Worm (Caenorhabditis elegans) whole organism, late embryonic: ENCODE data around the gene T20F7.1.
"Not testable (repeated sequence)": the region's sequence is repeated elsewhere in the genome, so short reads cannot be mapped to it uniquely, and the experiment has no call there.

Experiments
- T23F11.4 ChIP-seq: fragments of 200-800 bp; sonication (Bioruptor generic); optimal IDR thresholded peaks from 2 replicates; lab custom pipeline; 2018; ENCODE audit warnings: mild to moderate bottlenecking, missing genetic modification characterization, missing compliant biosample characterization
- Y22D7AL.16 ChIP-seq: sonication (generic microtip); optimal IDR thresholded peaks from 2 replicates; lab custom pipeline; 2016; ENCODE audit warnings: missing genetic modification characterization, missing compliant biosample characterization
- ahr-1 ChIP-seq: sonication (generic microtip); optimal IDR thresholded peaks from 2 replicates; lab custom pipeline; 2016; ENCODE audit warnings: missing genetic modification characterization, missing compliant biosample characterization
- ceh-18 ChIP-seq: sonication (generic microtip); optimal IDR thresholded peaks from 2 replicates; lab custom pipeline; 2016; ENCODE audit warnings: missing genetic modification characterization, missing compliant biosample characterization
- ceh-19 ChIP-seq: fragments of 200-800 bp; sonication (Bioruptor generic); optimal IDR thresholded peaks from 2 replicates; lab custom pipeline; 2018; ENCODE audit warnings: mild to moderate bottlenecking, missing genetic modification characterization, missing compliant biosample characterization
- ceh-22 ChIP-seq: sonication (generic microtip); optimal IDR thresholded peaks from 2 replicates; lab custom pipeline; 2017; ENCODE audit warnings: missing biosample characterization, missing genetic modification characterization
- ceh-34 ChIP-seq: sonication (generic microtip); optimal IDR thresholded peaks from 2 replicates; lab custom pipeline; 2016; ENCODE audit warnings: mild to moderate bottlenecking, missing genetic modification characterization, missing compliant biosample characterization
- ceh-6 ChIP-seq: fragments of 200-800 bp; sonication (Bioruptor generic); optimal IDR thresholded peaks from 2 replicates; lab custom pipeline; 2018; ENCODE audit warnings: mild to moderate bottlenecking, missing genetic modification characterization, missing compliant biosample characterization
- ceh-9 ChIP-seq: sonication (generic microtip); optimal IDR thresholded peaks from 2 replicates; lab custom pipeline; 2016; ENCODE audit warnings: mild to moderate bottlenecking, missing genetic modification characterization, inconsistent platforms, missing compliant biosample characterization
- dmd-4 ChIP-seq: sonication (generic microtip); optimal IDR thresholded peaks from 2 replicates; lab custom pipeline; 2016; ENCODE audit warnings: borderline replicate concordance, missing genetic modification characterization, missing compliant biosample characterization
- elt-2 ChIP-seq: sonication (generic microtip); optimal IDR thresholded peaks from 2 replicates; lab custom pipeline; 2016; ENCODE audit warnings: missing genetic modification reagents, missing genetic modification characterization, missing compliant biosample characterization
- elt-4 ChIP-seq: sonication (generic microtip); optimal IDR thresholded peaks from 2 replicates; lab custom pipeline; 2016; ENCODE audit warnings: missing genetic modification characterization, missing compliant biosample characterization
- ets-4 ChIP-seq: sonication (generic microtip); optimal IDR thresholded peaks from 2 replicates; lab custom pipeline; 2016; ENCODE audit warnings: missing genetic modification characterization, missing compliant biosample characterization
- eyg-1 ChIP-seq: sonication (generic microtip); optimal IDR thresholded peaks from 2 replicates; lab custom pipeline; 2016; ENCODE audit warnings: missing genotype, missing genetic modification characterization, missing compliant biosample characterization
- fax-1 ChIP-seq: sonication (generic microtip); optimal IDR thresholded peaks from 2 replicates; lab custom pipeline; 2016; ENCODE audit warnings: missing genotype, missing genetic modification characterization, missing compliant biosample characterization
- hlh-15 ChIP-seq: sonication (generic microtip); optimal IDR thresholded peaks from 2 replicates; lab custom pipeline; 2016; ENCODE audit warnings: missing genetic modification characterization, missing compliant biosample characterization
- hlh-6 ChIP-seq: sonication (generic microtip); optimal IDR thresholded peaks from 2 replicates; lab custom pipeline; 2016; ENCODE audit warnings: missing genotype, missing genetic modification characterization, missing compliant biosample characterization
- lim-6 ChIP-seq: sonication (generic microtip); optimal IDR thresholded peaks from 2 replicates; lab custom pipeline; 2016; ENCODE audit warnings: missing genetic modification characterization, missing compliant biosample characterization
- nfya-1 ChIP-seq: sonication (generic microtip); optimal IDR thresholded peaks from 2 replicates; lab custom pipeline; 2017; ENCODE audit warnings: missing genetic modification characterization, mild to moderate bottlenecking, missing compliant biosample characterization, antibody characterized with exemption, moderate library complexity
- npax-4 ChIP-seq: sonication (generic microtip); optimal IDR thresholded peaks from 2 replicates; lab custom pipeline; 2016; ENCODE audit warnings: missing genetic modification characterization, missing compliant biosample characterization
- pag-3 ChIP-seq: sonication (generic microtip); optimal IDR thresholded peaks from 2 replicates; lab custom pipeline; 2016; ENCODE audit warnings: missing compliant biosample characterization, missing genetic modification characterization, borderline replicate concordance
- pha-2 ChIP-seq: sonication (generic microtip); optimal IDR thresholded peaks from 2 replicates; lab custom pipeline; 2017; ENCODE audit warnings: mild to moderate bottlenecking, missing genetic modification characterization, missing compliant biosample characterization
- pha-4 ChIP-seq: fragments of 150-350 bp; optimal IDR thresholded peaks from 2 replicates; lab custom pipeline; 2018; ENCODE audit warnings: missing biosample characterization, missing genetic modification reagents, missing genetic modification characterization
- pqm-1 ChIP-seq: sonication (generic microtip); optimal IDR thresholded peaks from 2 replicates; lab custom pipeline; 2016; ENCODE audit warnings: missing genetic modification characterization, missing compliant biosample characterization
- pros-1 ChIP-seq: fragments of 150-350 bp; optimal IDR thresholded peaks from 2 replicates; lab custom pipeline; 2014; ENCODE audit warnings: missing biosample characterization, missing genetic modification reagents, missing genetic modification characterization
- ref-2 ChIP-seq: sonication (generic microtip); optimal IDR thresholded peaks from 2 replicates; lab custom pipeline; 2016; ENCODE audit warnings: missing genetic modification characterization, missing compliant biosample characterization
- rnt-1 ChIP-seq: sonication (generic microtip); optimal IDR thresholded peaks from 2 replicates; lab custom pipeline; 2016; ENCODE audit warnings: missing genetic modification characterization, missing compliant biosample characterization
- sox-2 ChIP-seq: fragments of 200-800 bp; sonication (Bioruptor generic); IDR thresholded peaks from 2 replicates; pipeline ENCODE4 v1.3.6; 2022; ENCODE audit warnings: missing genetic modification reagents, missing genetic modification characterization, missing compliant biosample characterization
- sox-4 ChIP-seq: sonication (generic microtip); optimal IDR thresholded peaks from 2 replicates; lab custom pipeline; 2017; ENCODE audit warnings: mild to moderate bottlenecking, missing genetic modification characterization, inconsistent platforms, missing compliant biosample characterization
- syd-9 ChIP-seq: sonication (generic microtip); optimal IDR thresholded peaks from 2 replicates; lab custom pipeline; 2016; ENCODE audit warnings: mild to moderate bottlenecking, missing genetic modification characterization, moderate library complexity, missing compliant biosample characterization
- tbx-2 ChIP-seq: sonication (generic microtip); optimal IDR thresholded peaks from 2 replicates; lab custom pipeline; 2016; ENCODE audit warnings: missing genetic modification characterization, missing compliant biosample characterization
- tbx-7 ChIP-seq: sonication (generic microtip); optimal IDR thresholded peaks from 2 replicates; lab custom pipeline; 2016; ENCODE audit warnings: missing genotype, missing genetic modification characterization, missing compliant biosample characterization
- unc-3 ChIP-seq, 2 experiments: fragments of 200-800 bp in 1 of 2; sonication (Bioruptor generic) in 1 of 2; sonication (generic microtip) in 1 of 2; conservative IDR thresholded peaks in 1 of 2; optimal IDR thresholded peaks in 1 of 2; 2 replicates each; pipeline versions ENCODE4 v1.3.6 to Lab custom; 2016 to 2022; ENCODE audit warnings: missing compliant biosample characterization in 2 of 2, missing genetic modification characterization in 2 of 2, missing genetic modification reagents in 1 of 2
- unc-55 ChIP-seq: sonication (generic microtip); optimal IDR thresholded peaks from 2 replicates; lab custom pipeline; 2017; ENCODE audit warnings: missing biosample characterization, missing genetic modification reagents, missing genetic modification characterization
- unc-86 ChIP-seq: sonication (generic microtip); optimal IDR thresholded peaks from 2 replicates; lab custom pipeline; 2016; ENCODE audit warnings: missing genetic modification characterization, missing compliant biosample characterization

The T20F7.1 gene

ce11 chrX:16913669-16914068 lies 41.0 kb downstream of the T20F7.1 start, which contains the start of gene F39F10.5:
TSS of gene F39F10.5 (minus strand) at chrX:16913769.
- not testable (repeated sequence) for TF ChIP-seq nfya-1 (tag; lab: Kevin White, UChicago); T23F11.4 (GFP tag; lab: Kevin White, UChicago); unc-3 (GFP tag; conservative IDR thresholded peaks at IDR 0.05; lab: Robert Waterston, UW); unc-3 (tag; optimal IDR thresholded peaks at IDR 0.05; lab: Kevin White, UChicago)

ce11 chrX:16919468-16919867 lies 46.8 kb downstream of the T20F7.1 start:
- TF ChIP-seq pag-3 (no peak), unc-55 (GFP tag; lab: Kevin White, UChicago) (no peak), lim-6 (no peak), elt-2 (tag; lab: Kevin White, UChicago) (peak; percentile 74), hlh-6 (tag; lab: Kevin White, UChicago) (no peak)

ce11 chrX:16921533-16921932 lies 48.8 kb downstream of the T20F7.1 start, which contains the start of gene fbxb-114:
TSS of gene fbxb-114 (plus strand) at chrX:16921833.
- TF ChIP-seq syd-9 (no peak), unc-55 (GFP tag; lab: Kevin White, UChicago) (no peak), npax-4 (no peak), ceh-19 (GFP tag; lab: Kevin White, UChicago) (no peak), ceh-18 (no peak), ceh-22 (tag; lab: Kevin White, UChicago) (no peak), ahr-1 (tag; lab: Kevin White, UChicago) (no peak), hlh-15 (tag; lab: Kevin White, UChicago) (no peak), T23F11.4 (GFP tag; lab: Kevin White, UChicago) (no peak), ets-4 (tag; lab: Kevin White, UChicago) (no peak), sox-4 (tag; lab: Kevin White, UChicago) (no peak), Y22D7AL.16 (tag; lab: Kevin White, UChicago) (no peak), unc-3 (GFP tag; conservative IDR thresholded peaks at IDR 0.05; lab: Robert Waterston, UW) (no peak), unc-3 (tag; optimal IDR thresholded peaks at IDR 0.05; lab: Kevin White, UChicago) (no peak), sox-2 (no peak)
- TF ChIP-seq, all 69 proteins: peak for 0

- TF ChIP-seq pha-2 (tag; lab: Kevin White, UChicago) (no peak), ref-2 (tag; lab: Kevin White, UChicago) (no peak), elt-4 (tag; lab: Kevin White, UChicago) (no peak), pqm-1 (tag; lab: Kevin White, UChicago) (no peak), hlh-15 (tag; lab: Kevin White, UChicago) (no peak), fax-1 (tag; lab: Kevin White, UChicago) (no peak), eyg-1 (tag; lab: Kevin White, UChicago) (no peak), dmd-4 (tag; lab: Kevin White, UChicago) (no peak)
- TF ChIP-seq, all 69 proteins: peak for 0
These were observed 50.9 kb downstream of the T20F7.1 start, which contains the start of gene C30E1.4 for ce11 chrX:16923636-16924035. TSS of gene C30E1.4 (plus strand) at chrX:16923936.

ce11 chrX:16925343-16925742 lies 52.6 kb downstream of the T20F7.1 start:
- TF ChIP-seq unc-86 (tag; lab: Kevin White, UChicago): no peak
- TF ChIP-seq ceh-9 (tag; lab: Kevin White, UChicago): no peak
- no peak for TF ChIP-seq ref-2 (tag; lab: Kevin White, UChicago)
- no peak for TF ChIP-seq pha-4 (tag; lab: Kevin White, UChicago)
- no peak for TF ChIP-seq pag-3
- TF ChIP-seq tbx-2 (tag; lab: Kevin White, UChicago): no peak
- TF ChIP-seq nfya-1 (tag; lab: Kevin White, UChicago): no peak
- no peak for TF ChIP-seq tbx-7
- no peak for TF ChIP-seq pros-1 (tag; lab: Kevin White, UChicago)
- TF ChIP-seq ceh-6 (GFP tag; lab: Kevin White, UChicago): no peak
- no peak for TF ChIP-seq pha-2 (tag; lab: Kevin White, UChicago)
- TF ChIP-seq T23F11.4 (GFP tag; lab: Kevin White, UChicago): no peak
- no peak for TF ChIP-seq ceh-34 (tag; lab: Kevin White, UChicago)
- no peak for TF ChIP-seq elt-4 (tag; lab: Kevin White, UChicago)
- TF ChIP-seq rnt-1 (tag; lab: Kevin White, UChicago): no peak
- TF ChIP-seq, all 69 proteins: peak for 0
